Fruit fly (Drosophila melanogaster) whole organism, embryonic: ENCODE measurements around the gene nesd.

ENCODE experiments used
- Ada2b ChIP-seq: fragments of 200-800 bp; sonication (Bioruptor generic); IDR thresholded peaks from 2 replicates; pipeline ENCODE4 v1.3.6; 2022; ENCODE audit warnings: missing biosample characterization, missing genetic modification characterization
- Atf3 ChIP-seq: fragments of 200-800 bp; sonication (Bioruptor generic); optimal IDR thresholded peaks from 3 replicates; lab custom pipeline; 2016; ENCODE audit warnings: missing biosample characterization, missing genetic modification characterization
- BEAF-32 ChIP-seq: fragments of 200-800 bp; sonication (Bioruptor generic); optimal IDR thresholded peaks from 3 replicates; lab custom pipeline; 2017; ENCODE audit warnings: missing biosample characterization, missing genetic modification characterization, mild to moderate bottlenecking, moderate library complexity, missing genetic modification reagents
- BtbVII ChIP-seq: fragments of 200-800 bp; sonication (Bioruptor generic); optimal IDR thresholded peaks from 3 replicates; lab custom pipeline; 2017; ENCODE audit warnings: missing biosample characterization, mild to moderate bottlenecking, missing genetic modification characterization
- Bteb2 ChIP-seq: fragments of 200-800 bp; sonication (Bioruptor generic); optimal IDR thresholded peaks from 2 replicates; lab custom pipeline; 2016; ENCODE audit warnings: missing biosample characterization, missing genetic modification characterization
- CG10543 ChIP-seq: fragments of 200-800 bp; sonication (Bioruptor generic); optimal IDR thresholded peaks from 3 replicates; lab custom pipeline; 2017; ENCODE audit warnings: missing biosample characterization, mild to moderate bottlenecking, missing genetic modification characterization, moderate library complexity
- CG13287 ChIP-seq: fragments of 200-800 bp; sonication (Bioruptor generic); IDR thresholded peaks from 2 replicates; pipeline ENCODE4 v1.3.6; 2022; ENCODE audit warnings: missing biosample characterization, missing genetic modification characterization; ENCODE audit not compliant: partially characterized antibody
- CG13775 ChIP-seq: fragments of 200-800 bp; sonication (Bioruptor generic); optimal IDR thresholded peaks from 3 replicates; lab custom pipeline; 2017; ENCODE audit warnings: missing biosample characterization, mild to moderate bottlenecking, missing genetic modification characterization
- CG15514 ChIP-seq: fragments of 200-800 bp; sonication (Bioruptor generic); optimal IDR thresholded peaks from 3 replicates; lab custom pipeline; 2017; ENCODE audit warnings: missing biosample characterization, missing genetic modification characterization, mild to moderate bottlenecking, moderate library complexity, missing genetic modification reagents
- CG17361 ChIP-seq: fragments of 200-800 bp; sonication (Bioruptor generic); IDR thresholded peaks from 3 replicates; pipeline ENCODE4 v1.3.6; 2022; ENCODE audit warnings: missing biosample characterization, missing genetic modification characterization
- CG34224 ChIP-seq: fragments of 200-800 bp; sonication (Bioruptor generic); IDR thresholded peaks from 3 replicates; pipeline ENCODE4 v1.3.6; 2022; ENCODE audit warnings: missing biosample characterization, missing genetic modification characterization; ENCODE audit not compliant: partially characterized antibody
- CG34376 ChIP-seq: fragments of 200-800 bp; sonication (Bioruptor generic); optimal IDR thresholded peaks from 2 replicates; lab custom pipeline; 2018; ENCODE audit warnings: missing biosample characterization, mild to moderate bottlenecking, missing genetic modification characterization
- CG4360 ChIP-seq: fragments of 200-800 bp; sonication (Bioruptor generic); IDR thresholded peaks from 2 replicates; pipeline ENCODE4 v1.3.6; 2022; ENCODE audit warnings: missing biosample characterization, missing genetic modification characterization
- CG5180 ChIP-seq: fragments of 200-800 bp; sonication (Bioruptor generic); optimal IDR thresholded peaks from 3 replicates; lab custom pipeline; 2017; ENCODE audit warnings: missing biosample characterization, missing genetic modification characterization, mild to moderate bottlenecking, moderate library complexity, missing genetic modification reagents
- CG7271 ChIP-seq: fragments of 200-800 bp; sonication (Bioruptor generic); optimal IDR thresholded peaks from 2 replicates; lab custom pipeline; 2018; ENCODE audit warnings: missing biosample characterization, mild to moderate bottlenecking, missing genetic modification characterization, moderate library complexity
- CG8281 ChIP-seq: fragments of 200-800 bp; sonication (Bioruptor generic); optimal IDR thresholded peaks from 2 replicates; lab custom pipeline; 2018; ENCODE audit warnings: missing biosample characterization, mild to moderate bottlenecking, missing genetic modification characterization, moderate library complexity
- CG8388 ChIP-seq: fragments of 200-800 bp; sonication (Bioruptor generic); optimal IDR thresholded peaks from 2 replicates; lab custom pipeline; 2019; ENCODE audit warnings: missing biosample characterization, mild to moderate bottlenecking, missing genetic modification characterization, moderate library complexity
- CG9215 ChIP-seq: fragments of 200-800 bp; sonication (Bioruptor generic); IDR thresholded peaks from 2 replicates; pipeline ENCODE4 v1.3.6; 2022; ENCODE audit warnings: missing biosample characterization, missing genetic modification characterization
- E2f2 ChIP-seq: fragments of 200-800 bp; sonication (Bioruptor generic); IDR thresholded peaks from 2 replicates; pipeline ENCODE4 v1.3.6; 2022; ENCODE audit warnings: missing biosample characterization, missing genetic modification characterization
- Elba2 ChIP-seq: fragments of 200-800 bp; sonication (Bioruptor generic); optimal IDR thresholded peaks from 3 replicates; lab custom pipeline; 2016; ENCODE audit warnings: missing biosample characterization, missing genetic modification characterization
- Fer2 ChIP-seq: fragments of 200-800 bp; sonication (Bioruptor generic); optimal IDR thresholded peaks from 2 replicates; lab custom pipeline; 2018; ENCODE audit warnings: missing biosample characterization, mild to moderate bottlenecking, missing genetic modification characterization, moderate library complexity
- Fer3 ChIP-seq: fragments of 200-800 bp; sonication (Bioruptor generic); optimal IDR thresholded peaks from 2 replicates; lab custom pipeline; 2018; ENCODE audit warnings: missing biosample characterization, mild to moderate bottlenecking, missing genetic modification characterization, moderate library complexity
- Hr78 ChIP-seq, 2 experiments: fragments of 200-800 bp in 1 of 2; fragments of >200 bp in 1 of 2; sonication (Bioruptor generic) in 1 of 2; optimal IDR thresholded peaks; 2 replicates each; lab custom pipeline; 2017 to 2019; ENCODE audit warnings: missing biosample characterization in 2 of 2, missing genetic modification characterization in 2 of 2, mild to moderate bottlenecking in 1 of 2, moderate library complexity in 1 of 2
- Jarid2 ChIP-seq: fragments of 200-800 bp; sonication (Bioruptor generic); optimal IDR thresholded peaks from 3 replicates; lab custom pipeline; 2017; ENCODE audit warnings: mild to moderate bottlenecking, missing biosample characterization, missing genetic modification reagents, missing genetic modification characterization
- Lhr ChIP-seq: fragments of 200-800 bp; sonication (Bioruptor generic); optimal IDR thresholded peaks from 3 replicates; lab custom pipeline; 2017; ENCODE audit warnings: mild to moderate bottlenecking, missing biosample characterization, missing genetic modification reagents, missing genetic modification characterization
- Mad ChIP-seq: fragments of 200-800 bp; sonication (Bioruptor generic); optimal IDR thresholded peaks from 2 replicates; lab custom pipeline; 2016; ENCODE audit warnings: missing biosample characterization, missing genetic modification characterization
- NC2α ChIP-seq: fragments of 200-800 bp; sonication (Bioruptor generic); optimal IDR thresholded peaks from 2 replicates; lab custom pipeline; 2016; ENCODE audit warnings: missing biosample characterization, missing genetic modification characterization
- Neu2 ChIP-seq: fragments of 200-800 bp; sonication (Bioruptor generic); optimal IDR thresholded peaks from 3 replicates; lab custom pipeline; 2016; ENCODE audit warnings: missing biosample characterization, missing genetic modification characterization, borderline replicate concordance
- NfI ChIP-seq: fragments of 200-800 bp; sonication (Bioruptor generic); optimal IDR thresholded peaks from 3 replicates; lab custom pipeline; 2018; ENCODE audit warnings: missing biosample characterization, mild to moderate bottlenecking, missing genetic modification characterization, moderate library complexity
- Opbp ChIP-seq: fragments of 200-800 bp; sonication (Bioruptor generic); IDR thresholded peaks from 3 replicates; pipeline ENCODE4 v1.3.6; 2022; ENCODE audit warnings: missing biosample characterization, missing genetic modification characterization; ENCODE audit not compliant: partially characterized antibody
- Pdp1 ChIP-seq, 2 experiments: fragments of 200-800 bp; sonication (Bioruptor generic); optimal IDR thresholded peaks; 3 replicates each; lab custom pipeline; 2016; ENCODE audit warnings: missing biosample characterization in 2 of 2, missing genetic modification characterization in 2 of 2, mild to moderate bottlenecking in 1 of 2, moderate library complexity in 1 of 2
- amos ChIP-seq: fragments of 200-800 bp; sonication (Bioruptor generic); IDR thresholded peaks from 2 replicates; pipeline ENCODE4 v1.3.6; 2022; ENCODE audit warnings: missing biosample characterization, missing genetic modification characterization; ENCODE audit not compliant: partially characterized antibody
- crc ChIP-seq: fragments of 200-800 bp; sonication (Bioruptor generic); optimal IDR thresholded peaks from 2 replicates; lab custom pipeline; 2016; ENCODE audit warnings: missing biosample characterization, missing genetic modification characterization
- crp ChIP-seq, 2 experiments: fragments of 200-800 bp; sonication (Bioruptor generic); optimal IDR thresholded peaks; 2 replicates in 1 of 2; 3 replicates in 1 of 2; lab custom pipeline; 2017; ENCODE audit warnings: missing biosample characterization in 2 of 2, missing genetic modification characterization in 2 of 2, mild to moderate bottlenecking in 1 of 2, moderate library complexity in 1 of 2
- cwo ChIP-seq: fragments of 200-800 bp; sonication (Bioruptor generic); optimal IDR thresholded peaks from 3 replicates; lab custom pipeline; 2017; ENCODE audit warnings: missing biosample characterization, missing genetic modification characterization, mild to moderate bottlenecking, moderate library complexity, missing genetic modification reagents
- esg ChIP-seq: fragments of 200-800 bp; sonication (Bioruptor generic); conservative IDR thresholded peaks from 2 replicates; pipeline ENCODE4 v1.3.6; 2022; ENCODE audit warnings: missing biosample characterization, missing genetic modification characterization
- fd64A ChIP-seq: fragments of 200-800 bp; sonication (Bioruptor generic); optimal IDR thresholded peaks from 3 replicates; lab custom pipeline; 2018; ENCODE audit warnings: missing biosample characterization, mild to moderate bottlenecking, missing genetic modification characterization
- gsb ChIP-seq: fragments of 200-800 bp; sonication (Bioruptor generic); IDR thresholded peaks from 2 replicates; pipeline ENCODE4 v1.3.6; 2022; ENCODE audit warnings: missing biosample characterization, missing genetic modification characterization
- knrl ChIP-seq: fragments of 200-800 bp; sonication (Bioruptor generic); IDR thresholded peaks from 3 replicates; pipeline ENCODE4 v1.3.6; 2022; ENCODE audit warnings: missing biosample characterization, missing genetic modification characterization; ENCODE audit not compliant: partially characterized antibody
- nom ChIP-seq: fragments of 200-800 bp; sonication (Bioruptor generic); optimal IDR thresholded peaks from 2 replicates; lab custom pipeline; 2017; ENCODE audit warnings: missing biosample characterization, missing genetic modification characterization, mild to moderate bottlenecking, moderate library complexity, missing genetic modification reagents
- pb ChIP-seq: fragments of 200-800 bp; sonication (Bioruptor generic); optimal IDR thresholded peaks from 3 replicates; lab custom pipeline; 2016; ENCODE audit warnings: missing biosample characterization, missing genetic modification characterization
- sens-2 ChIP-seq: fragments of 200-800 bp; sonication (Bioruptor generic); IDR thresholded peaks from 2 replicates; pipeline ENCODE4 v1.3.6; 2022; ENCODE audit warnings: missing biosample characterization, missing genetic modification characterization
- sr ChIP-seq: fragments of 200-800 bp; sonication (Bioruptor generic); IDR thresholded peaks from 3 replicates; pipeline ENCODE4 v1.3.6; 2022; ENCODE audit warnings: missing biosample characterization, missing genetic modification characterization
- stc ChIP-seq: fragments of 200-800 bp; sonication (Bioruptor generic); IDR thresholded peaks from 2 replicates; pipeline ENCODE4 v1.3.6; 2022; ENCODE audit warnings: missing biosample characterization, missing genetic modification characterization
- stwl ChIP-seq: fragments of 200-800 bp; sonication (Bioruptor generic); optimal IDR thresholded peaks from 3 replicates; lab custom pipeline; 2018; ENCODE audit warnings: missing biosample characterization, mild to moderate bottlenecking, missing genetic modification characterization, moderate library complexity
- ttk ChIP-seq: fragments of 200-800 bp; sonication (Bioruptor generic); IDR thresholded peaks from 2 replicates; pipeline ENCODE4 v2.1.2; 2022; ENCODE audit warnings: missing biosample characterization, missing genetic modification characterization
- tup ChIP-seq: fragments of 200-800 bp; sonication (Bioruptor generic); optimal IDR thresholded peaks from 2 replicates; lab custom pipeline; 2016; ENCODE audit warnings: missing biosample characterization, mild to moderate bottlenecking, missing genetic modification characterization, moderate library complexity
- unc-4 ChIP-seq: fragments of 200-800 bp; sonication (Bioruptor generic); IDR thresholded peaks from 2 replicates; pipeline ENCODE4 v1.3.6; 2022; ENCODE audit warnings: missing biosample characterization, missing genetic modification characterization; ENCODE audit not compliant: partially characterized antibody

Gene nesd

dm6 chr2L:20104050-20104449 lies 10.3 kb downstream of the nesd start, which contains the start of gene CG13970:
Gene CG13970, minus strand, starts transcription at chr2L:20104150.
- TF ChIP-seq CG7271 (tag; lab: Kevin White, UChicago) (no peak), nom (GFP tag; lab: Kevin White, UChicago) (no peak), gsb (GFP tag; lab: Robert Waterston, UW) (no peak), Bteb2 (no peak), CG34376 (GFP tag; lab: Kevin White, UChicago) (no peak), ttk (GFP tag; lab: Robert Waterston, UW) (no peak), CG34224 (GFP tag; lab: Robert Waterston, UW) (no peak), Fer2 (tag; lab: Kevin White, UChicago) (no peak), stc (no peak), CG13775 (no peak), sr (no peak), cwo (no peak), pb (GFP tag; lab: Kevin White, UChicago) (no peak)

dm6 chr2L:20104526-20104925 lies 10.8 kb downstream of the nesd start:
- TF ChIP-seq Mad (GFP tag; lab: Kevin White, UChicago) (no peak), CG15514 (GFP tag; lab: Kevin White, UChicago) (peak; percentile 34), unc-4 (GFP tag; lab: Robert Waterston, UW) (no peak), ttk (GFP tag; lab: Robert Waterston, UW) (no peak), stwl (peak; percentile 78), CG8388 (no peak), crp (GFP tag; optimal IDR thresholded peaks at IDR 0.05; lab: Kevin White, UChicago) (no peak), knrl (peak; percentile 30; the same call in 1 of the 3 replicates), Fer3 (tag; lab: Kevin White, UChicago) (no peak), Jarid2 (GFP tag; lab: Kevin White, UChicago) (peak; percentile 41), sens-2 (GFP tag; lab: Robert Waterston, UW) (no peak), Elba2 (GFP tag; lab: Kevin White, UChicago) (peak; percentile 9), amos (peak; percentile 39; the same call in 1 of the 2 replicates), NfI (GFP tag; lab: Kevin White, UChicago) (no peak), BEAF-32 (GFP tag; lab: Kevin White, UChicago) (peak; percentile 32), esg (GFP tag; lab: Robert Waterston, UW) (no peak), CG5180 (GFP tag; lab: Kevin White, UChicago) (no peak), CG4360 (GFP tag; lab: Robert Waterston, UW) (no peak), Hr78 (GFP tag; optimal IDR thresholded peaks at IDR 0.05; lab: Kevin White, UChicago) (no peak), Pdp1 (GFP tag; optimal IDR thresholded peaks at IDR 0.05; lab: Kevin White, UChicago) (no peak), BtbVII (GFP tag; lab: Kevin White, UChicago) (no peak), tup (GFP tag; lab: Kevin White, UChicago) (no peak), CG17361 (peak; percentile 66; the same call in 2 of the 3 replicates), CG8281 (tag; lab: Kevin White, UChicago) (no peak), Neu2 (GFP tag; lab: Kevin White, UChicago) (no peak), Atf3 (GFP tag; lab: Kevin White, UChicago) (no peak), CG10543 (GFP tag; lab: Kevin White, UChicago) (no peak), Lhr (GFP tag; lab: Kevin White, UChicago) (peak; percentile 99), CG13287 (peak; percentile 19; the same call in 1 of the 2 replicates), Ada2b (GFP tag; lab: Robert Waterston, UW) (no peak), E2f2 (peak; percentile 88), crc (GFP tag; lab: Kevin White, UChicago) (no peak), CG9215 (GFP tag; lab: Robert Waterston, UW) (no peak), NC2α (GFP tag; lab: Kevin White, UChicago) (peak; percentile 31), fd64A (GFP tag; lab: Kevin White, UChicago) (no peak), Opbp (GFP tag; lab: Robert Waterston, UW) (0 out of 3 replicates have a peak, but pooled peaks have one; percentile 37)
